Worm (Caenorhabditis elegans): ENCODE results near the gene uvs-1.

Gene uvs-1

ce11 chrV:7803563-7803962, 445 bp downstream of the uvs-1 start:
- TF ChIP-seq sma-3 (GFP tag; optimal IDR thresholded peaks at IDR 0.05) = no peak
- TF ChIP-seq unc-62 (GFP tag; optimal IDR thresholded peaks at IDR 0.05) = no peak
- TF ChIP-seq fos-1 (tag; optimal IDR thresholded peaks at IDR 0.05) = no peak
- TF ChIP-seq ama-1 (optimal IDR thresholded peaks at IDR 0.05) = no peak
- no peak for TF ChIP-seq nhr-10 (tag; optimal IDR thresholded peaks at IDR 0.05)
- no peak for TF ChIP-seq ceh-82 (tag; optimal IDR thresholded peaks at IDR 0.05)
- no peak for TF ChIP-seq nhr-11 (tag; optimal IDR thresholded peaks at IDR 0.05)
- no peak for TF ChIP-seq R02D3.7 (tag; optimal IDR thresholded peaks at IDR 0.05)
- no peak for TF ChIP-seq elt-1 (tag; optimal IDR thresholded peaks at IDR 0.05)
- TF ChIP-seq lin-11 (tag; optimal IDR thresholded peaks at IDR 0.05) = no peak
- no peak for TF ChIP-seq nhr-12 (tag; optimal IDR thresholded peaks at IDR 0.05)
- TF ChIP-seq nhr-237 (tag; optimal IDR thresholded peaks at IDR 0.05) = no peak
- no peak for TF ChIP-seq ZK546.5 (tag; optimal IDR thresholded peaks at IDR 0.05)
- no peak for TF ChIP-seq sma-9 (GFP tag; optimal IDR thresholded peaks at IDR 0.05)
- no peak for TF ChIP-seq sma-9 (tag; optimal IDR thresholded peaks at IDR 0.05)

- TF ChIP-seq peb-1 (tag; optimal IDR thresholded peaks at IDR 0.05) (no peak), sem-4 (tag; optimal IDR thresholded peaks at IDR 0.05) (no peak), unc-55 (GFP tag; optimal IDR thresholded peaks at IDR 0.05) (no peak), ama-1 (optimal IDR thresholded peaks at IDR 0.05) (no peak), nhr-25 (tag; optimal IDR thresholded peaks at IDR 0.05) (no peak), nhr-23 (tag; optimal IDR thresholded peaks at IDR 0.05) (no peak), nhr-237 (tag; optimal IDR thresholded peaks at IDR 0.05) (no peak), lin-39 (tag; optimal IDR thresholded peaks at IDR 0.05) (no peak), blmp-1 (tag; optimal IDR thresholded peaks at IDR 0.05; ENCODE audit: insufficient read depth) (no peak), sma-9 (GFP tag; optimal IDR thresholded peaks at IDR 0.05) (no peak), sma-9 (tag; optimal IDR thresholded peaks at IDR 0.05) (no peak), alr-1 (tag; optimal IDR thresholded peaks at IDR 0.05) (no peak), crh-2 (tag; optimal IDR thresholded peaks at IDR 0.05) (no peak), mbf-1 (tag; optimal IDR thresholded peaks at IDR 0.05) (no peak)
Observed at ce11 chrV:7798079-7798478, 5.9 kb downstream of the uvs-1 start, which contains the start of gene ZK742.7. Gene ZK742.7, plus strand, starts transcription at chrV:7798379.

- TF ChIP-seq lin-13 (GFP tag; optimal IDR thresholded peaks at IDR 0.05) = no peak
- TF ChIP-seq egl-27 (tag; optimal IDR thresholded peaks at IDR 0.05) = no peak
- TF ChIP-seq nhr-77 (tag; optimal IDR thresholded peaks at IDR 0.05) = no peak
- TF ChIP-seq zag-1 (tag; optimal IDR thresholded peaks at IDR 0.05) = no peak
- no peak for TF ChIP-seq mdl-1 (tag; optimal IDR thresholded peaks at IDR 0.05)
- TF ChIP-seq sma-3 (GFP tag; optimal IDR thresholded peaks at IDR 0.05) = no peak
- TF ChIP-seq aly-2 (tag; optimal IDR thresholded peaks at IDR 0.05) = no peak
Observed at ce11 chrV:7793067-7793466, 10.9 kb downstream of the uvs-1 start, which contains the start of gene flp-21. Gene flp-21, plus strand, starts transcription at chrV:7793367.

ce11 chrV:7786639-7787038, 17.4 kb downstream of the uvs-1 start:
- TF ChIP-seq crh-2 (tag; optimal IDR thresholded peaks at IDR 0.05) = no peak
- TF ChIP-seq sma-9 (GFP tag; optimal IDR thresholded peaks at IDR 0.05) = peak; percentile 4
- TF ChIP-seq sma-9 (tag; optimal IDR thresholded peaks at IDR 0.05) = no peak
- TF ChIP-seq nhr-23 (tag; optimal IDR thresholded peaks at IDR 0.05) = no peak
- TF ChIP-seq Y55F3AM.14 (GFP tag; optimal IDR thresholded peaks at IDR 0.05) = no peak
- no peak for TF ChIP-seq aly-2 (tag; optimal IDR thresholded peaks at IDR 0.05)
- TF ChIP-seq blmp-1 (tag; optimal IDR thresholded peaks at IDR 0.05; ENCODE audit: insufficient read depth) = no peak
- TF ChIP-seq unc-62 (GFP tag; optimal IDR thresholded peaks at IDR 0.05) = no peak
- TF ChIP-seq fos-1 (tag; optimal IDR thresholded peaks at IDR 0.05) = peak; percentile 82

ce11 chrV:7785885-7786284, 18.1 kb downstream of the uvs-1 start:
- no peak for TF ChIP-seq nhr-12 (tag; optimal IDR thresholded peaks at IDR 0.05)
- TF ChIP-seq blmp-1 (tag; optimal IDR thresholded peaks at IDR 0.05; ENCODE audit: insufficient read depth) = no peak
- TF ChIP-seq ceh-16 (tag; optimal IDR thresholded peaks at IDR 0.05) = no peak
- TF ChIP-seq crh-2 (tag; optimal IDR thresholded peaks at IDR 0.05) = no peak

ce11 chrV:7785117-7785516, 18.9 kb downstream of the uvs-1 start, which contains the start of gene C26F1.1:
Gene C26F1.1, plus strand, starts transcription at chrV:7785417.
- TF ChIP-seq nhr-10 (tag; optimal IDR thresholded peaks at IDR 0.05) = no peak
- no peak for TF ChIP-seq C34F6.9 (tag; optimal IDR thresholded peaks at IDR 0.05)
- no peak for TF ChIP-seq nhr-77 (tag; optimal IDR thresholded peaks at IDR 0.05)
- no peak for TF ChIP-seq unc-55 (GFP tag; optimal IDR thresholded peaks at IDR 0.05)
- no peak for TF ChIP-seq ztf-4 (tag; optimal IDR thresholded peaks at IDR 0.05)
- TF ChIP-seq peb-1 (tag; optimal IDR thresholded peaks at IDR 0.05) = no peak
- no peak for TF ChIP-seq dmd-4 (tag; optimal IDR thresholded peaks at IDR 0.05)
- TF ChIP-seq aly-2 (tag; optimal IDR thresholded peaks at IDR 0.05) = no peak
- no peak for TF ChIP-seq nhr-129 (tag; optimal IDR thresholded peaks at IDR 0.05)
- TF ChIP-seq ZK546.5 (tag; optimal IDR thresholded peaks at IDR 0.05) = no peak
- TF ChIP-seq nhr-12 (tag; optimal IDR thresholded peaks at IDR 0.05) = no peak
- no peak for TF ChIP-seq ceh-82 (tag; optimal IDR thresholded peaks at IDR 0.05)
- TF ChIP-seq skn-1 (tag; optimal IDR thresholded peaks at IDR 0.05) = no peak
- TF ChIP-seq ztf-1 (GFP tag; conservative IDR thresholded peaks at IDR 0.05) = no peak
- TF ChIP-seq R02D3.7 (tag; optimal IDR thresholded peaks at IDR 0.05) = no peak
- TF ChIP-seq gmeb-1 (tag; optimal IDR thresholded peaks at IDR 0.05) = no peak
